Fruit fly (Drosophila melanogaster) whole organism, embryonic: Measurements from ENCODE around the gene CG3457.

Experiments used
- Bteb2 ChIP-seq: fragments of 200-800 bp; sonication (Bioruptor generic); optimal IDR thresholded peaks from 2 replicates; lab custom pipeline; 2016; ENCODE audit warnings: missing biosample characterization, missing genetic modification characterization
- CG10274 ChIP-seq: fragments of 200-800 bp; sonication (Bioruptor generic); optimal IDR thresholded peaks from 3 replicates; lab custom pipeline; 2017; ENCODE audit warnings: missing biosample characterization, mild to moderate bottlenecking, missing genetic modification characterization
- CG12155 ChIP-seq: fragments of 200-800 bp; sonication (Bioruptor generic); optimal IDR thresholded peaks from 3 replicates; lab custom pipeline; 2016; ENCODE audit warnings: missing biosample characterization, missing genetic modification characterization
- CG13296 ChIP-seq: fragments of 200-800 bp; sonication (Bioruptor generic); optimal IDR thresholded peaks from 3 replicates; lab custom pipeline; 2018; ENCODE audit warnings: missing biosample characterization, mild to moderate bottlenecking, missing genetic modification characterization
- CG13424 ChIP-seq: fragments of 200-800 bp; sonication (Bioruptor generic); optimal IDR thresholded peaks from 2 replicates; lab custom pipeline; 2019; ENCODE audit warnings: missing biosample characterization, mild to moderate bottlenecking, missing genetic modification characterization, moderate library complexity
- CG14667 ChIP-seq: fragments of 200-800 bp; sonication (Bioruptor generic); IDR thresholded peaks from 2 replicates; pipeline ENCODE4 v1.3.6; 2022; ENCODE audit warnings: missing biosample characterization, missing genetic modification characterization
- CG15073 ChIP-seq: fragments of 200-800 bp; sonication (Bioruptor generic); optimal IDR thresholded peaks from 2 replicates; lab custom pipeline; 2016; ENCODE audit warnings: missing biosample characterization, missing genetic modification characterization
- CG1529 ChIP-seq: fragments of 200-800 bp; sonication (Bioruptor generic); optimal IDR thresholded peaks from 3 replicates; lab custom pipeline; 2018; ENCODE audit warnings: missing biosample characterization, missing genetic modification characterization
- CG15696 ChIP-seq: fragments of 200-800 bp; sonication (Bioruptor generic); optimal IDR thresholded peaks from 2 replicates; lab custom pipeline; 2019; ENCODE audit warnings: missing biosample characterization, mild to moderate bottlenecking, missing genetic modification characterization, moderate library complexity
- CG17568 ChIP-seq: fragments of 200-800 bp; sonication (Bioruptor generic); optimal IDR thresholded peaks from 2 replicates; lab custom pipeline; 2018; ENCODE audit warnings: missing biosample characterization, mild to moderate bottlenecking, missing genetic modification characterization, moderate library complexity
- CG2129 ChIP-seq: fragments of 200-800 bp; sonication (Bioruptor generic); IDR thresholded peaks from 2 replicates; pipeline ENCODE4 v1.3.6; 2022; ENCODE audit warnings: missing biosample characterization, missing genetic modification characterization; ENCODE audit not compliant: partially characterized antibody
- CG2199 ChIP-seq: fragments of 200-800 bp; sonication (Bioruptor generic); IDR thresholded peaks from 3 replicates; pipeline ENCODE4 v1.3.6; 2022; ENCODE audit warnings: missing biosample characterization, missing genetic modification characterization
- CG30431 ChIP-seq: fragments of 200-800 bp; sonication (Bioruptor generic); optimal IDR thresholded peaks from 2 replicates; lab custom pipeline; 2017; ENCODE audit warnings: missing biosample characterization, missing genetic modification characterization
- CG33557 ChIP-seq: fragments of 200-800 bp; sonication (Bioruptor generic); optimal IDR thresholded peaks from 2 replicates; lab custom pipeline; 2019; ENCODE audit warnings: missing biosample characterization, mild to moderate bottlenecking, missing genetic modification characterization, moderate library complexity
- CG3838 ChIP-seq: fragments of 200-800 bp; sonication (Bioruptor generic); optimal IDR thresholded peaks from 3 replicates; lab custom pipeline; 2016; ENCODE audit warnings: missing biosample characterization, missing genetic modification characterization
- CG42726 ChIP-seq: fragments of 200-800 bp; sonication (Bioruptor generic); IDR thresholded peaks from 2 replicates; pipeline ENCODE4 v1.3.6; 2022; ENCODE audit warnings: missing biosample characterization, missing genetic modification characterization; ENCODE audit not compliant: partially characterized antibody
- CG6254 ChIP-seq: fragments of 200-800 bp; sonication (Bioruptor generic); optimal IDR thresholded peaks from 3 replicates; lab custom pipeline; 2017; ENCODE audit warnings: mild to moderate bottlenecking, missing biosample characterization, missing genetic modification reagents, missing genetic modification characterization
- CG9437 ChIP-seq: fragments of 200-800 bp; sonication (Bioruptor generic); optimal IDR thresholded peaks from 2 replicates; lab custom pipeline; 2018; ENCODE audit warnings: missing biosample characterization, mild to moderate bottlenecking, missing genetic modification characterization
- CoRest ChIP-seq: fragments of 200-800 bp; sonication (Bioruptor generic); optimal IDR thresholded peaks from 3 replicates; lab custom pipeline; 2018; ENCODE audit warnings: missing biosample characterization, mild to moderate bottlenecking, missing genetic modification characterization, moderate library complexity
- Dip3 ChIP-seq: fragments of 200-800 bp; sonication (Bioruptor generic); optimal IDR thresholded peaks from 3 replicates; lab custom pipeline; 2016; ENCODE audit warnings: missing biosample characterization, missing genetic modification characterization
- GATAe ChIP-seq: fragments of 200-800 bp; sonication (Bioruptor generic); conservative IDR thresholded peaks from 2 replicates; pipeline ENCODE4 v1.3.6; 2022; ENCODE audit warnings: missing biosample characterization, missing genetic modification characterization
- Hmr ChIP-seq: fragments of 200-800 bp; sonication (Bioruptor generic); optimal IDR thresholded peaks from 3 replicates; lab custom pipeline; 2017; ENCODE audit warnings: mild to moderate bottlenecking, missing biosample characterization, missing genetic modification reagents, missing genetic modification characterization
- Mrtf ChIP-seq: fragments of 200-800 bp; sonication (Bioruptor generic); IDR thresholded peaks from 3 replicates; pipeline ENCODE4 v1.3.6; 2022; ENCODE audit warnings: missing biosample characterization, missing genetic modification characterization
- NC2β ChIP-seq: fragments of 200-800 bp; sonication (Bioruptor generic); optimal IDR thresholded peaks from 2 replicates; lab custom pipeline; 2016; ENCODE audit warnings: missing biosample characterization, missing genetic modification characterization
- Side ChIP-seq: fragments of 200-800 bp; sonication (Bioruptor generic); optimal IDR thresholded peaks from 2 replicates; lab custom pipeline; 2016; ENCODE audit warnings: missing biosample characterization, missing genetic modification characterization
- Stat92E ChIP-seq, 3 experiments: fragments of >200 bp in 2 of 3; fragments of 200-800 bp in 1 of 3; sonication (Bioruptor generic) in 1 of 3; optimal IDR thresholded peaks; 2 replicates each; lab custom pipeline; 2017 to 2019; ENCODE audit warnings: missing biosample characterization in 3 of 3, missing genetic modification characterization in 3 of 3, mild to moderate bottlenecking in 1 of 3, moderate library complexity in 1 of 3
- Taf1 ChIP-seq: fragments of 200-800 bp; sonication (Bioruptor generic); IDR thresholded peaks from 2 replicates; pipeline ENCODE4 v1.3.6; 2022; ENCODE audit warnings: missing biosample characterization, missing genetic modification characterization
- ac ChIP-seq: fragments of 200-800 bp; sonication (Bioruptor generic); optimal IDR thresholded peaks from 3 replicates; lab custom pipeline; 2017; ENCODE audit warnings: missing biosample characterization, mild to moderate bottlenecking, missing genetic modification characterization
- al ChIP-seq: fragments of 200-800 bp; sonication (Bioruptor generic); IDR thresholded peaks from 2 replicates; pipeline ENCODE4 v1.3.6; 2022; ENCODE audit warnings: missing biosample characterization, missing genetic modification characterization
- ara ChIP-seq: fragments of 200-800 bp; sonication (Bioruptor generic); IDR thresholded peaks from 2 replicates; pipeline ENCODE4 v1.3.6; 2022; ENCODE audit warnings: missing biosample characterization, missing genetic modification characterization
- ase ChIP-seq: fragments of 200-800 bp; sonication (Bioruptor generic); IDR thresholded peaks from 3 replicates; pipeline ENCODE4 v1.3.6; 2022; ENCODE audit warnings: missing biosample characterization, missing genetic modification characterization
- cg ChIP-seq: fragments of 200-800 bp; sonication (Bioruptor generic); optimal IDR thresholded peaks from 3 replicates; lab custom pipeline; 2019; ENCODE audit warnings: missing biosample characterization, mild to moderate bottlenecking, missing genetic modification characterization, moderate library complexity
- chif ChIP-seq, 2 experiments: fragments of 200-800 bp; sonication (Bioruptor generic); optimal IDR thresholded peaks; 3 replicates each; lab custom pipeline; 2016; ENCODE audit warnings: missing biosample characterization in 2 of 2, missing genetic modification characterization in 2 of 2
- crp ChIP-seq, 2 experiments: fragments of 200-800 bp; sonication (Bioruptor generic); optimal IDR thresholded peaks; 2 replicates in 1 of 2; 3 replicates in 1 of 2; lab custom pipeline; 2017; ENCODE audit warnings: missing biosample characterization in 2 of 2, missing genetic modification characterization in 2 of 2, mild to moderate bottlenecking in 1 of 2, moderate library complexity in 1 of 2
- eve ChIP-seq, 2 experiments: fragments of >200 bp; optimal IDR thresholded peaks; 2 replicates each; lab custom pipeline; 2017; ENCODE audit warnings: missing biosample characterization in 2 of 2, missing genetic modification characterization in 2 of 2
- exex ChIP-seq: fragments of 200-800 bp; sonication (Bioruptor generic); optimal IDR thresholded peaks from 4 replicates; lab custom pipeline; 2018; ENCODE audit warnings: missing biosample characterization, mild to moderate bottlenecking, missing genetic modification characterization, moderate library complexity
- gem ChIP-seq: fragments of 200-800 bp; sonication (Bioruptor generic); optimal IDR thresholded peaks from 2 replicates; lab custom pipeline; 2019; ENCODE audit warnings: missing biosample characterization, mild to moderate bottlenecking, missing genetic modification characterization, moderate library complexity
- gsb-n ChIP-seq: fragments of 200-800 bp; sonication (Bioruptor generic); optimal IDR thresholded peaks from 3 replicates; lab custom pipeline; 2018; ENCODE audit warnings: missing biosample characterization, mild to moderate bottlenecking, missing genetic modification characterization
- luna ChIP-seq: fragments of 200-800 bp; sonication (Bioruptor generic); optimal IDR thresholded peaks from 2 replicates; lab custom pipeline; 2016; ENCODE audit warnings: missing biosample characterization, missing genetic modification characterization
- pnt ChIP-seq: fragments of 200-800 bp; sonication (Bioruptor generic); optimal IDR thresholded peaks from 3 replicates; lab custom pipeline; 2016; ENCODE audit warnings: missing biosample characterization, missing genetic modification characterization
- pum ChIP-seq: fragments of 200-800 bp; sonication (Bioruptor generic); optimal IDR thresholded peaks from 2 replicates; lab custom pipeline; 2016; ENCODE audit warnings: missing biosample characterization, missing genetic modification characterization
- pzg ChIP-seq: fragments of 200-800 bp; sonication (Bioruptor generic); optimal IDR thresholded peaks from 3 replicates; lab custom pipeline; 2018; ENCODE audit warnings: missing biosample characterization, mild to moderate bottlenecking, missing genetic modification characterization, moderate library complexity
- slp2 ChIP-seq: fragments of 200-800 bp; sonication (Bioruptor generic); optimal IDR thresholded peaks from 2 replicates; lab custom pipeline; 2016; ENCODE audit warnings: missing biosample characterization, missing genetic modification characterization
- tgo ChIP-seq: fragments of 200-800 bp; sonication (Bioruptor generic); IDR thresholded peaks from 3 replicates; pipeline ENCODE4 v1.3.6; 2022; ENCODE audit warnings: missing biosample characterization, missing genetic modification characterization
- tna ChIP-seq: fragments of 200-800 bp; sonication (Bioruptor generic); IDR thresholded peaks from 2 replicates; pipeline ENCODE4 v1.3.6; 2022; ENCODE audit warnings: missing biosample characterization, missing genetic modification characterization; ENCODE audit not compliant: partially characterized antibody
- tup ChIP-seq: fragments of 200-800 bp; sonication (Bioruptor generic); optimal IDR thresholded peaks from 2 replicates; lab custom pipeline; 2016; ENCODE audit warnings: missing biosample characterization, mild to moderate bottlenecking, missing genetic modification characterization, moderate library complexity
- vvl ChIP-seq: fragments of 200-800 bp; sonication (Bioruptor generic); IDR thresholded peaks from 2 replicates; pipeline ENCODE4 v1.3.6; 2022; ENCODE audit warnings: missing biosample characterization, missing genetic modification characterization
- wek ChIP-seq: fragments of 200-800 bp; sonication (Bioruptor generic); optimal IDR thresholded peaks from 3 replicates; lab custom pipeline; 2018; ENCODE audit warnings: missing biosample characterization, mild to moderate bottlenecking, missing genetic modification characterization, moderate library complexity

CG3457 gene

DNA sequence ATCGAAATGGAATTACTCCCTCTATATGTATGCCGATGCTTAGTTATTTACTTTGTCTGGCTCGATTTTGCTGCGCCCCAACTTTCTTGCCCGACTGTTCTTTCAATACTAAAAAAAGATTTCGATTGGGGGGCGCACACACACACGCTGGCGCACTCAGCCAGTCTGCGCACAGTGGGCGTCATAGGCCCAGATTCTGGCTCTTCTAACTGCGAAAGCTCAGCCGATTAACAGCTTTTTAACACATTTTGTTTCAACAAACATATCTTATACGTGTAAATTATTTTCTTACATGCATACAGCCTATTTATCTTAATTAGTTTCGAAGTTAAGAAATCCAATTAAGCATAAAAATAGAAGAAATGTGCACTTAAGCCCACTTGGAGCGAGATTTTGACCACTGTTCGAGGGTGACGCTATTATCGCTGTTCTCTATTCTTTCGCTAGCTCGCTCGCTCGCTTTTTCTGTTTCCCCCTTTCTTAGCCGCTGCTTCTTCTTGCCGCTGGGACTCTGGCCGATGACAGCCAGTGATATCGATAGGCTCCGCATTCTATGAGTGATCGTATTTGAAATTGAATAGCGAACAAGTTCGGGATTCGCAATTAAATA is 34.7 kb downstream of the CG3457 start, which contains the start of gene Vinc (continued):
- TF ChIP-seq CG17568 (GFP tag; lab: Kevin White, UChicago) (no peak), CG13296 (GFP tag; lab: Kevin White, UChicago) (peak; percentile 96), exex (tag; lab: Kevin White, UChicago) (peak; percentile 83), tna (GFP tag; lab: Robert Waterston, UW) (peak; percentile 55; the same call in 1 of the 2 replicates), Side (GFP tag; lab: Kevin White, UChicago) (peak; percentile 88), CG9437 (GFP tag; lab: Kevin White, UChicago) (peak; percentile 59), CG1529 (GFP tag; lab: Kevin White, UChicago) (peak; percentile 53), ase (0 out of 3 replicates have a peak, but pooled peaks have one; percentile 55), Hmr (GFP tag; lab: Kevin White, UChicago) (peak; percentile 86), Stat92E (GFP tag; optimal IDR thresholded peaks at IDR 0.05; lab: Kevin White, UChicago) (peak in 1 of 3 experiments; percentile 42), slp2 (GFP tag; lab: Kevin White, UChicago) (peak; percentile 85), NC2β (GFP tag; lab: Kevin White, UChicago) (peak; percentile 29), chif (GFP tag; optimal IDR thresholded peaks at IDR 0.05; lab: Kevin White, UChicago) (peak; percentile 13 to 85), CG2129 (GFP tag; lab: Robert Waterston, UW) (no peak), CG15696 (tag; lab: Kevin White, UChicago) (peak; percentile 73), Taf1 (peak; percentile 84), pnt (GFP tag; lab: Kevin White, UChicago) (peak; percentile 85), ac (GFP tag; lab: Kevin White, UChicago) (no peak), GATAe (GFP tag; lab: Robert Waterston, UW) (peak; percentile 78), gem (no peak), crp (GFP tag; optimal IDR thresholded peaks at IDR 0.05; lab: Kevin White, UChicago) (peak in 1 of 2 experiments; percentile 1), luna (GFP tag; lab: Kevin White, UChicago) (peak; percentile 64), vvl (GFP tag; lab: Robert Waterston, UW) (peak; percentile 80), tgo (GFP tag; lab: Robert Waterston, UW) (peak; percentile 88), ara (GFP tag; lab: Robert Waterston, UW) (no peak), gsb-n (no peak), CG15073 (GFP tag; lab: Kevin White, UChicago) (no peak), pzg (GFP tag; lab: Kevin White, UChicago) (peak; percentile 42), CG14667 (GFP tag; lab: Robert Waterston, UW) (peak; percentile 74), CG30431 (peak; percentile 74), CoRest (tag; lab: Kevin White, UChicago) (peak; percentile 84), cg (GFP tag; lab: Kevin White, UChicago) (peak; percentile 71), CG6254 (GFP tag; lab: Kevin White, UChicago) (peak; percentile 79), CG42726 (GFP tag; lab: Robert Waterston, UW) (no peak), al (GFP tag; lab: Robert Waterston, UW) (peak; percentile 66), wek (GFP tag; lab: Kevin White, UChicago) (no peak), CG10274 (GFP tag; lab: Kevin White, UChicago) (peak; percentile 82), CG33557 (GFP tag; lab: Kevin White, UChicago) (peak; percentile 39), eve (GFP tag; optimal IDR thresholded peaks at IDR 0.05; lab: Kevin White, UChicago) (no peak), Mrtf (GFP tag; lab: Robert Waterston, UW) (peak; percentile 77; the same call in 2 of the 3 replicates), CG13424 (tag; lab: Kevin White, UChicago) (peak; percentile 94), tup (GFP tag; lab: Kevin White, UChicago) (peak; percentile 83), CG3838 (no peak), pum (GFP tag; lab: Kevin White, UChicago) (peak; percentile 87), Bteb2 (GFP tag; lab: Kevin White, UChicago) (peak; percentile 66), CG2199 (GFP tag; lab: Robert Waterston, UW) (0 out of 3 replicates have a peak, but pooled peaks have one; percentile 52), CG12155 (GFP tag; lab: Kevin White, UChicago) (peak; percentile 96), Dip3 (GFP tag; lab: Kevin White, UChicago) (peak; percentile 86)
